Fruit fly (Drosophila melanogaster): ENCODE results near the gene CG43235.

DNA sequence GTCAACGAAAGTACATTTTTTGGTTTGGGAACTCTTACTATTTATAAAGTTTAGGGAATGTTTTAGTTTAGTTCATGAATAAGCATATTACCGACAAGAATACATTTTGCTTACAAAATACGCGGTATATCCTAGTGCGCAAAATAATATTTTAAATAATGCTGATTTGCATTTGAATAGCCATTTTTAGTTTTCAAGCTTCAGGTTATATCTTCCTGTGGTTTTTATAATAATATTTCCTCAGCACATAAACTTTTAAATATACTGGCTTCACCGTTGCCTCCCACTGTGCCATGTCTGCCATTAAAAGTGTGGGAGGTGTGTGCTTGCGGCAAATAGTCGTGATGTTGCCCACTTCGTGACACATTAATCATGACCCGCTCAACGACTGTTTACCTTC lies 32.7 kb upstream of the CG43235 start:
- TF ChIP-seq Xbp1 (GFP tag; optimal IDR thresholded peaks at IDR 0.05) (peak; percentile 18), eve (GFP tag; optimal IDR thresholded peaks at IDR 0.05) (peak in 1 of 2 experiments; percentile 28), Dad (GFP tag; optimal IDR thresholded peaks at IDR 0.05) (no peak), CkIIα-i1 (GFP tag; IDR thresholded peaks at IDR 0.05) (no peak), Gsc (GFP tag; IDR thresholded peaks at IDR 0.05) (peak; percentile 26; the same call in 1 of the 2 replicates), grn (GFP tag; optimal IDR thresholded peaks at IDR 0.05) (no peak), CG13624 (GFP tag; optimal IDR thresholded peaks at IDR 0.05) (no peak), odd (GFP tag; optimal IDR thresholded peaks at IDR 0.05) (no peak), Blimp-1 (GFP tag; optimal IDR thresholded peaks at IDR 0.05) (no peak), CG30431 (GFP tag; optimal IDR thresholded peaks at IDR 0.05) (no peak), CG1792 (GFP tag; optimal IDR thresholded peaks at IDR 0.05) (no peak), CG10267 (tag; optimal IDR thresholded peaks at IDR 0.05) (no peak), Dref (GFP tag; IDR thresholded peaks at IDR 0.05) (no peak)
